Worm (Caenorhabditis elegans): ENCODE data around the gene jud-4.

ce11 chrX:15274079-15274478 is 9.8 kb upstream of the jud-4 start:
- TF ChIP-seq aly-1 (tag; optimal IDR thresholded peaks at IDR 0.05) (no peak), flt-1 (GFP tag; IDR thresholded peaks at IDR 0.05) (no peak)
